Worm (Caenorhabditis elegans) whole organism, L2 larva: ENCODE results near the gene hlb-1.

ENCODE experiments used
- R02D3.7 ChIP-seq: fragments of 150-350 bp; optimal IDR thresholded peaks from 2 replicates; lab custom pipeline; 2014; ENCODE audit warnings: missing biosample characterization, missing genetic modification characterization
- ama-1 ChIP-seq: fragments of 150-350 bp; optimal IDR thresholded peaks from 2 replicates; lab custom pipeline; 2018; ENCODE audit warnings: inconsistent platforms
- ceh-82 ChIP-seq: fragments of 150-350 bp; optimal IDR thresholded peaks from 2 replicates; lab custom pipeline; 2014; ENCODE audit warnings: missing biosample characterization, missing genetic modification characterization
- gmeb-1 ChIP-seq: fragments of 150-350 bp; optimal IDR thresholded peaks from 2 replicates; lab custom pipeline; 2014; ENCODE audit warnings: missing biosample characterization, missing genetic modification characterization
- mdl-1 ChIP-seq, 2 experiments: fragments of 150-350 bp in 1 of 2; sonication (generic microtip) in 1 of 2; optimal IDR thresholded peaks; 2 replicates each; lab custom pipeline; 2017; ENCODE audit warnings: missing biosample characterization in 2 of 2, missing genetic modification characterization in 2 of 2
- nhr-11 ChIP-seq: fragments of 150-350 bp; optimal IDR thresholded peaks from 2 replicates; lab custom pipeline; 2014; ENCODE audit warnings: missing biosample characterization, missing genetic modification characterization
- snpc-4 ChIP-seq: fragments of 150-350 bp; optimal IDR thresholded peaks from 2 replicates; lab custom pipeline; 2014; ENCODE audit warnings: missing biosample characterization, missing genetic modification characterization
- ztf-4 ChIP-seq: fragments of 150-350 bp; optimal IDR thresholded peaks from 2 replicates; lab custom pipeline; 2014; ENCODE audit warnings: missing biosample characterization, missing genetic modification characterization

DNA sequence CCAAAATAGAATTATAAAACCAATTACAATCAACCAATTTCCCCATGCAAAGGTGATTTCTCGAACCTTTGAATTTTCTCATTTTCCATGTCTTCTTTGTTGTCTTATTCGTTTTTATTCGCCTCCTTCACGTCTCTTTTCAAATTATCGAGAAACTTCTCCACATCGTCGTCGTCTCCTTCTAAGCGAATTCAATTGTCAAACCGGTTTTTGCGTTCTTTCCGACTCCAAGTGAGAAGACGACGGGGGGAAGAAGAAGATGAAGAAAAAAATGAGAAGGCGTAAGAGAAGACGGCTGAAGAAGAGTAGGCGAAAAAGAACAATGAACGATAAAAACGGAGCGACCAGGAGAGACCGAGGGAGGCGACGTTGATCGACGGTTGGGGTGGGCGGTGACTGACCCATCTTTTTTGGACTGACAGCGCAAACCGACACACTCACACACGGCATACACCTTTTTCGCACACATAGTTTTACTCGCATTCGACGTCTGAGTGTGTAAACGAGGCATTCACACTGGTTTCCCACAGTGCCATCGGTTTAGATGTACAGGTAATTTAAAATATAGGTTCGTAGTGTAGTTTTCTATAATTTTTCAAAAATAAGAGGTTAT lies 37.9 kb upstream of the hlb-1 start:
- TF ChIP-seq nhr-11 (tag; lab: Kevin White, UChicago) (no peak), ceh-82 (tag; lab: Kevin White, UChicago) (no peak), gmeb-1 (tag; lab: Kevin White, UChicago) (peak; percentile 31), snpc-4 (no peak), mdl-1 (tag; optimal IDR thresholded peaks at IDR 0.05; lab: Kevin White, UChicago) (no peak), ztf-4 (peak; percentile 10), R02D3.7 (tag; lab: Kevin White, UChicago) (no peak), ama-1 (no peak)
